Worm (Caenorhabditis elegans): ENCODE results near the gene acr-14.
A peak's percentile ranks its signal among the peaks of the same experiment; 100 is the strongest.

Gene acr-14

DNA sequence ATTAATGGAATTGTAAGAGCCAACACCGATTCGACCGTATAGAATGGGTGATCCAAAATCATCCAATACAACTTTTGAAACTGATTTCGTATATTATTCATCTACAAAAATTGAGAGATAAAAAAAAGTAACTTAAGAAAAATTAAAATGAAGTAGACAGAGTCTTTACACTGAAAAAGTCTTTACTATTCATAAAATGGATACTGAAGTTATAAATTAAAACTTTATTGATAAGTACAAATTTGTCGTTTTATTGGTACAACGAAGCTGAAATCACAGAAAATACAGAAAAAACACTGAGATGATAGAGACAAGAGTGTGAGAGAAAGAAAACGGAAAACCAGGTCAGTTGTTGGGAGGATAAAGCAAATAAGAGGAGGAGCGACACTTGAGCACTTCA, 37.4 kb upstream of the acr-14 start, which contains the start of gene M110.10:
M110.10 (minus strand) TSS at position 101 of the 400 bp plus-strand sequence.
- no peak for TF ChIP-seq unc-62 (GFP tag; optimal IDR thresholded peaks at IDR 0.05)
- TF ChIP-seq jun-1 (tag; optimal IDR thresholded peaks at IDR 0.05), result no peak
- no peak for TF ChIP-seq efl-3 (GFP tag; optimal IDR thresholded peaks at IDR 0.05)
- TF ChIP-seq ceh-82 (tag; optimal IDR thresholded peaks at IDR 0.05), result no peak
- TF ChIP-seq nhr-28 (tag; optimal IDR thresholded peaks at IDR 0.05), result no peak
- TF ChIP-seq tlp-1 (tag; optimal IDR thresholded peaks at IDR 0.05), result no peak
- no peak for TF ChIP-seq nhr-20 (tag; optimal IDR thresholded peaks at IDR 0.05)
- TF ChIP-seq skn-1 (tag; optimal IDR thresholded peaks at IDR 0.05), result no peak
- no peak for TF ChIP-seq mdl-1 (tag; optimal IDR thresholded peaks at IDR 0.05)
- no peak for TF ChIP-seq nhr-84 (tag; optimal IDR thresholded peaks at IDR 0.05)
- TF ChIP-seq zag-1 (tag; optimal IDR thresholded peaks at IDR 0.05), result no peak
- TF ChIP-seq alr-1 (tag; optimal IDR thresholded peaks at IDR 0.05; ENCODE audit: borderline replicate concordance), result no peak
- no peak for TF ChIP-seq nhr-76 (tag; optimal IDR thresholded peaks at IDR 0.05)

DNA sequence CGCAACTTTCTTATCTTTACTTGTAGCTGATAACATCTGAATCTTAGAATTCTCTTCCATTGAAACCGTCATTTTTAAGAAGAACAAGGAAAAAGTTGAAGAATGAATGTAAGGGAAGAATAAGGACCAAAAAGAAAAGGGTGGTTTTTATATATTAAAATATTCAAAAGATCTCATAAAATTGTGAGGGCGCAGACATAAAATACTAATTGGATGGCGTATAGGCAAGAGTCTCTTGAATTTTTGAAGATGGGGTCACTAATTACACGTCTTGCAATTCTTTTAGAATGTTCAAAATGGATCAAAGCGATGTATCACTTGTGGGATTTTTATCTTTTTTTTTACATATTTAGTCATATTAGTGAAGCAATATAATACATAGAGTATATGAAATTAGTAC, 35.7 kb upstream of the acr-14 start, which contains the start of gene twk-3:
twk-3 (minus strand) TSS at position 101 of the 400 bp plus-strand sequence.
- TF ChIP-seq elt-3 (tag; optimal IDR thresholded peaks at IDR 0.05), result no peak
- no peak for TF ChIP-seq fkh-8 (tag; optimal IDR thresholded peaks at IDR 0.05)

DNA sequence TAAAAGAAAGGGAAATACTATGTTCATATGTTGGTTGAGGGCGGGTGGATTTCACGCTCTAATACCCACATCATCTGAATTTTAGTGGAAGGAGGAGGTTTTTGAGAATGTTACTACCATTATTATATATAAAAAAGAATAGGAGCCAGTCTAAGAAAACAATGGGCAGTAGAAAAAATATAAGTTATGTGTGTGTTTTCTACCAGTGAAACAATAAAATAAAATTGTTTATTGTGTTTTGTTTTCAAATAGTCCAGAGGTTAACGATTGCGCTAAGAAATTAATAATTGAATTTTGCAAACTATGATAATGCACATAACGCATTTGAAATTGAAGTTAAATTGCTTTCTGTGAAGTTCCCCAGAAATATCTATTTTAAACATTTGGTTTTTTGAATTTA, 32.5 kb upstream of the acr-14 start, which contains the start of gene M110.8:
M110.8 (minus strand) TSS at position 101 of the 400 bp plus-strand sequence.
- TF ChIP-seq efl-3 (GFP tag; optimal IDR thresholded peaks at IDR 0.05) (no peak), lin-39 (tag; optimal IDR thresholded peaks at IDR 0.05) (no peak), nhr-28 (tag; optimal IDR thresholded peaks at IDR 0.05) (no peak), nhr-12 (tag; optimal IDR thresholded peaks at IDR 0.05) (no peak), pax-3 (tag; optimal IDR thresholded peaks at IDR 0.05) (no peak), fos-1 (tag; optimal IDR thresholded peaks at IDR 0.05) (no peak), unc-130 (tag; optimal IDR thresholded peaks at IDR 0.05) (no peak), unc-30 (tag; optimal IDR thresholded peaks at IDR 0.05) (no peak), nhr-90 (tag; optimal IDR thresholded peaks at IDR 0.05; ENCODE audit: poor library complexity) (no peak), elt-2 (tag; optimal IDR thresholded peaks at IDR 0.05) (no peak), sup-37 (GFP tag; optimal IDR thresholded peaks at IDR 0.05) (no peak)

DNA sequence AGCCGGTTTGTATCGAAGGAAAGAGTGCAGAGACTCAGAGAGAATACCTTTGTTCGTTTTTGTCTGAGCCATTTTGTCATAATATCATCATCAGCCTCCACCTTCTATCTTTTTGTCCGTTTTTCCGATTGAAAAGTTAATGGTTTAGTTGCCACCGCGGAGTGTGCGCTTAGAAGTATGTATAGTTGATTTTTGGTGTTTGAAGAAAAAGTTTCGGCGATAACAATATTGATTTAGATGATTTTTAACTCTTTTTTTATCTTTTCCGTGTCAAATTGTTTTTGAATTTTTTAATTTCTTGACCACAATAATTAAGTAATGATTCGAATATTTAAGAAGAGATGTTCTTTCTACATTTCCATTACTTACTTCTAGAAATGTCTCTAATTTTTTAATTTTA, 28.6 kb upstream of the acr-14 start:
- TF ChIP-seq tlp-1 (tag; optimal IDR thresholded peaks at IDR 0.05) (no peak), elt-2 (tag; optimal IDR thresholded peaks at IDR 0.05) (peak; percentile 30), efl-1 (optimal IDR thresholded peaks at IDR 0.05) (no peak), efl-1 (GFP tag; optimal IDR thresholded peaks at IDR 0.05 in 1 of 2) (peak in 1 of 2 experiments; percentile 79), isw-1 (GFP tag; IDR thresholded peaks at IDR 0.05) (no peak), ztf-11 (tag; optimal IDR thresholded peaks at IDR 0.05) (no peak), vab-15 (tag; optimal IDR thresholded peaks at IDR 0.05) (no peak), nhr-11 (tag; optimal IDR thresholded peaks at IDR 0.05) (no peak), irx-1 (tag; optimal IDR thresholded peaks at IDR 0.05) (no peak), swsn-7 (tag; optimal IDR thresholded peaks at IDR 0.05) (no peak), aly-2 (tag; optimal IDR thresholded peaks at IDR 0.05) (no peak), nhr-77 (tag; optimal IDR thresholded peaks at IDR 0.05) (no peak), egl-13 (tag; optimal IDR thresholded peaks at IDR 0.05) (no peak), C04F5.9 (tag; optimal IDR thresholded peaks at IDR 0.05) (no peak), mab-9 (GFP tag; IDR thresholded peaks at IDR 0.05) (no peak), ceh-82 (tag; optimal IDR thresholded peaks at IDR 0.05) (no peak)

- no peak for TF ChIP-seq ceh-63 (GFP tag; optimal IDR thresholded peaks at IDR 0.05)
- TF ChIP-seq sptf-1 (tag; optimal IDR thresholded peaks at IDR 0.05), result no peak
- no peak for TF ChIP-seq nhr-71 (tag; optimal IDR thresholded peaks at IDR 0.05)
- no peak for TF ChIP-seq pag-3 (tag; optimal IDR thresholded peaks at IDR 0.05; ENCODE audit: borderline replicate concordance, insufficient read depth)
Observed at ce11 chrII:8204039-8204438, 27.0 kb upstream of the acr-14 start, which contains the start of gene col-76. col-76 (plus strand) TSS chrII:8204339.
